Worm (Caenorhabditis elegans) whole organism, L3 larva: ENCODE measurements around the gene srh-18.

ENCODE experiments used
- R02D3.7 ChIP-seq: fragments of 150-350 bp; optimal IDR thresholded peaks from 2 replicates; lab custom pipeline; 2014; ENCODE audit warnings: missing biosample characterization, missing genetic modification characterization
- ZK546.5 ChIP-seq: sonication (generic microtip); optimal IDR thresholded peaks from 2 replicates; lab custom pipeline; 2017; ENCODE audit warnings: missing biosample characterization, missing genetic modification characterization
- ceh-16 ChIP-seq: sonication (generic microtip); optimal IDR thresholded peaks from 2 replicates; lab custom pipeline; 2017; ENCODE audit warnings: missing biosample characterization, missing genetic modification characterization
- ceh-28 ChIP-seq: fragments of 150-350 bp; optimal IDR thresholded peaks from 2 replicates; lab custom pipeline; 2014; ENCODE audit warnings: missing biosample characterization, missing genetic modification reagents, missing genetic modification characterization
- ceh-82 ChIP-seq: fragments of 150-350 bp; optimal IDR thresholded peaks from 2 replicates; lab custom pipeline; 2014; ENCODE audit warnings: missing biosample characterization, missing genetic modification characterization
- ceh-9 ChIP-seq: sonication (generic microtip); optimal IDR thresholded peaks from 2 replicates; lab custom pipeline; 2018; ENCODE audit warnings: missing biosample characterization, missing genetic modification characterization
- daf-12 ChIP-seq: fragments of 150-350 bp; optimal IDR thresholded peaks from 2 replicates; lab custom pipeline; 2014; ENCODE audit warnings: missing biosample characterization, missing genetic modification reagents, missing genetic modification characterization
- egl-27 ChIP-seq: sonication (generic microtip); optimal IDR thresholded peaks from 4 replicates; lab custom pipeline; 2017; ENCODE audit warnings: missing biosample characterization, missing genetic modification reagents, missing genetic modification characterization
- egl-5 ChIP-seq: fragments of 150-350 bp; optimal IDR thresholded peaks from 2 replicates; lab custom pipeline; 2017; ENCODE audit warnings: missing biosample characterization, missing genetic modification reagents, missing genetic modification characterization, inconsistent platforms
- elt-1 ChIP-seq: fragments of 150-350 bp; optimal IDR thresholded peaks from 2 replicates; lab custom pipeline; 2014; ENCODE audit warnings: missing biosample characterization, missing genetic modification characterization
- elt-2 ChIP-seq: sonication (generic microtip); optimal IDR thresholded peaks from 2 replicates; lab custom pipeline; 2016; ENCODE audit warnings: missing genetic modification reagents, mild to moderate bottlenecking, missing genetic modification characterization, missing compliant biosample characterization
- elt-3 ChIP-seq, 3 experiments: fragments of 150-350 bp in 1 of 3; sonication (generic microtip) in 2 of 3; optimal IDR thresholded peaks; 2 replicates in 2 of 3; 4 replicates in 1 of 3; lab custom pipeline; 2014 to 2017; ENCODE audit warnings: missing biosample characterization in 3 of 3, missing genetic modification characterization in 3 of 3
- eor-1 ChIP-seq, 2 experiments: fragments of 150-350 bp; optimal IDR thresholded peaks; 2 replicates each; lab custom pipeline; 2014 to 2018; ENCODE audit warnings: missing biosample characterization in 2 of 2, missing genetic modification characterization in 2 of 2
- fkh-10 ChIP-seq: sonication (generic microtip); optimal IDR thresholded peaks from 2 replicates; lab custom pipeline; 2017; ENCODE audit warnings: missing biosample characterization, missing genetic modification reagents, missing genetic modification characterization
- fos-1 ChIP-seq: fragments of 150-350 bp; optimal IDR thresholded peaks from 2 replicates; lab custom pipeline; 2014; ENCODE audit warnings: missing biosample characterization, missing genetic modification characterization
- hmg-11 ChIP-seq: sonication (generic microtip); optimal IDR thresholded peaks from 2 replicates; lab custom pipeline; 2016; ENCODE audit warnings: missing genetic modification characterization, missing compliant biosample characterization
- jun-1 ChIP-seq: fragments of 150-350 bp; optimal IDR thresholded peaks from 2 replicates; lab custom pipeline; 2014; ENCODE audit warnings: missing biosample characterization, missing genetic modification reagents, missing genetic modification characterization
- lin-15B ChIP-seq: fragments of 150-350 bp; optimal IDR thresholded peaks from 2 replicates; lab custom pipeline; 2014; ENCODE audit warnings: missing biosample characterization, missing genetic modification characterization
- lin-39 ChIP-seq: fragments of 150-350 bp; optimal IDR thresholded peaks from 2 replicates; lab custom pipeline; 2018; ENCODE audit warnings: missing biosample characterization, missing genetic modification reagents, missing genetic modification characterization
- mdl-1 ChIP-seq: fragments of 150-350 bp; optimal IDR thresholded peaks from 2 replicates; lab custom pipeline; 2014; ENCODE audit warnings: missing biosample characterization, missing genetic modification characterization
- mml-1 ChIP-seq: fragments of 150-350 bp; sonication (generic microtip); optimal IDR thresholded peaks from 3 replicates; lab custom pipeline; 2014; ENCODE audit warnings: missing biosample characterization, missing genetic modification characterization
- nfya-1 ChIP-seq: sonication (generic microtip); optimal IDR thresholded peaks from 2 replicates; lab custom pipeline; 2017; ENCODE audit warnings: missing genetic modification characterization, mild to moderate bottlenecking, missing compliant biosample characterization, antibody characterized with exemption, moderate library complexity; ENCODE audit not compliant: insufficient read depth
- nhr-11 ChIP-seq: fragments of 150-350 bp; optimal IDR thresholded peaks from 2 replicates; lab custom pipeline; 2014; ENCODE audit warnings: missing biosample characterization, missing genetic modification characterization
- nhr-12 ChIP-seq: fragments of 150-350 bp; optimal IDR thresholded peaks from 2 replicates; lab custom pipeline; 2014; ENCODE audit warnings: missing biosample characterization, missing genetic modification characterization
- nhr-23 ChIP-seq: fragments of 150-350 bp; optimal IDR thresholded peaks from 2 replicates; lab custom pipeline; 2014; ENCODE audit warnings: missing biosample characterization, missing genetic modification reagents, missing genetic modification characterization
- nhr-237 ChIP-seq: fragments of 150-350 bp; optimal IDR thresholded peaks from 2 replicates; lab custom pipeline; 2014; ENCODE audit warnings: missing biosample characterization, missing genetic modification characterization
- nhr-25 ChIP-seq: sonication (generic microtip); optimal IDR thresholded peaks from 2 replicates; lab custom pipeline; 2017; ENCODE audit warnings: missing biosample characterization, missing genetic modification characterization
- nhr-43 ChIP-seq: sonication (generic microtip); optimal IDR thresholded peaks from 2 replicates; lab custom pipeline; 2016; ENCODE audit warnings: mild to moderate bottlenecking, missing genetic modification characterization, missing compliant biosample characterization; ENCODE audit not compliant: poor library complexity, severe bottlenecking
- nhr-67 ChIP-seq: fragments of 150-350 bp; optimal IDR thresholded peaks from 2 replicates; lab custom pipeline; 2014; ENCODE audit warnings: missing biosample characterization, missing genetic modification characterization
- nhr-77 ChIP-seq: fragments of 150-350 bp; optimal IDR thresholded peaks from 2 replicates; lab custom pipeline; 2014; ENCODE audit warnings: missing biosample characterization, missing genetic modification characterization
- sea-2 ChIP-seq: fragments of 150-350 bp; sonication (generic microtip); optimal IDR thresholded peaks from 4 replicates; lab custom pipeline; 2014; ENCODE audit warnings: missing biosample characterization, missing genetic modification reagents, missing genetic modification characterization
- skn-1 ChIP-seq: fragments of 150-350 bp; optimal IDR thresholded peaks from 2 replicates; lab custom pipeline; 2014; ENCODE audit warnings: missing biosample characterization, missing genetic modification characterization
- snpc-4 ChIP-seq: fragments of 150-350 bp; optimal IDR thresholded peaks from 2 replicates; lab custom pipeline; 2014; ENCODE audit warnings: missing biosample characterization, missing genetic modification characterization
- tbx-2 ChIP-seq: sonication (generic microtip); optimal IDR thresholded peaks from 2 replicates; lab custom pipeline; 2016; ENCODE audit warnings: mild to moderate bottlenecking, missing genetic modification characterization, missing compliant biosample characterization
- unc-39 ChIP-seq: sonication (generic microtip); optimal IDR thresholded peaks from 4 replicates; lab custom pipeline; 2017; ENCODE audit warnings: missing biosample characterization, missing genetic modification characterization
- unc-62 ChIP-seq: fragments of 150-350 bp; sonication (generic microtip); optimal IDR thresholded peaks from 4 replicates; lab custom pipeline; 2014; ENCODE audit warnings: missing biosample characterization, missing genetic modification reagents, missing genetic modification characterization
- zag-1 ChIP-seq: fragments of 150-350 bp; optimal IDR thresholded peaks from 2 replicates; lab custom pipeline; 2014; ENCODE audit warnings: missing biosample characterization, missing genetic modification characterization
- ztf-11 ChIP-seq: fragments of 150-350 bp; optimal IDR thresholded peaks from 2 replicates; lab custom pipeline; 2014; ENCODE audit warnings: missing biosample characterization, missing genetic modification characterization

Gene srh-18

ce11 chrV:13275959-13276358 is 42.3 kb upstream of the srh-18 start, which contains the start of gene F32F2.4:
TSS of gene F32F2.4 (plus strand) at chrV:13276259.
- TF ChIP-seq mml-1 (tag; lab: Kevin White, UChicago) (no peak), skn-1 (tag; lab: Kevin White, UChicago) (no peak), ceh-82 (tag; lab: Kevin White, UChicago) (no peak), nhr-43 (tag; lab: Kevin White, UChicago) (no peak)

- no peak for TF ChIP-seq jun-1 (tag; lab: Kevin White, UChicago)
- TF ChIP-seq nhr-12: no peak
- TF ChIP-seq tbx-2 (tag; lab: Kevin White, UChicago): no peak
- TF ChIP-seq lin-39 (tag; lab: Kevin White, UChicago): no peak
- TF ChIP-seq nfya-1: no peak
- TF ChIP-seq nhr-11 (tag; lab: Kevin White, UChicago): no peak
- TF ChIP-seq elt-3 (tag; optimal IDR thresholded peaks at IDR 0.05; lab: Kevin White, UChicago): no peak
- TF ChIP-seq snpc-4 (tag; lab: Kevin White, UChicago): no peak
- no peak for TF ChIP-seq R02D3.7 (tag; lab: Kevin White, UChicago)
- TF ChIP-seq unc-62 (GFP tag; lab: Kevin White, UChicago): no peak
Measured at ce11 chrV:13280382-13280781, 37.9 kb upstream of the srh-18 start.

- TF ChIP-seq egl-5 (tag; lab: Kevin White, UChicago): no peak
- TF ChIP-seq ceh-82 (tag; lab: Kevin White, UChicago): no peak
- TF ChIP-seq sea-2: no peak
- TF ChIP-seq, all 47 proteins: peak for 0
Measured at ce11 chrV:13282958-13283357, 35.3 kb upstream of the srh-18 start.

DNA sequence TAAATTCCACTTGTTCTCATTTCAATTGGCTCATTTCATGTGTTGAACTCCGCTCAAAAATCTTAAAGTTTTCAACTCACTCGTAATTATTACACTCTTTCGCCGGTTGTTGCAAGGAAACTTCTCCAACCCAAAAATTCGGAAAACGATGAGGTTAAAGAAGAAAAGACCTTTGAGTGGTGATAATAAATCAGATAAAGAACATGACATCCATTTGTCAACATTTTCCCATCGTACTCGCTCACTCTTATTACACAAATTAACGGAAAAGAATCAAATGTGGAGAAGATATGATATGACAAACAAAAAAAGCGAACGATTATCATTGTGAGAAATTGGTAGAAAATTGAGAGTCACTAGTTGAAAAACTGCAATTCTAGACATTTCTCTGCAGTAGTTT is 33.0 kb upstream of the srh-18 start:
- TF ChIP-seq nhr-25: peak; percentile 21
- no peak for TF ChIP-seq zag-1 (tag; lab: Kevin White, UChicago)
- no peak for TF ChIP-seq fos-1 (tag; lab: Kevin White, UChicago)
- no peak for TF ChIP-seq unc-39 (tag; lab: Kevin White, UChicago)

ce11 chrV:13286525-13286924 is 31.7 kb upstream of the srh-18 start:
- TF ChIP-seq ceh-16 (tag; lab: Kevin White, UChicago): no peak
- TF ChIP-seq ZK546.5 (tag; lab: Kevin White, UChicago): no peak
- no peak for TF ChIP-seq nhr-237 (tag; lab: Kevin White, UChicago)
- TF ChIP-seq elt-2 (tag; lab: Kevin White, UChicago): no peak
- TF ChIP-seq jun-1 (tag; lab: Kevin White, UChicago): no peak
- no peak for TF ChIP-seq hmg-11 (tag; lab: Kevin White, UChicago)
- TF ChIP-seq fkh-10: no peak
- TF ChIP-seq nhr-11 (tag; lab: Kevin White, UChicago): no peak
- no peak for TF ChIP-seq zag-1 (tag; lab: Kevin White, UChicago)
- no peak for TF ChIP-seq skn-1 (tag; lab: Kevin White, UChicago)
- no peak for TF ChIP-seq nhr-23 (tag; lab: Kevin White, UChicago)
- TF ChIP-seq mml-1 (tag; lab: Kevin White, UChicago): no peak
- TF ChIP-seq unc-39 (tag; lab: Kevin White, UChicago): no peak
- TF ChIP-seq egl-27 (tag; lab: Kevin White, UChicago): no peak

ce11 chrV:13288881-13289280 is 29.4 kb upstream of the srh-18 start:
- no peak for TF ChIP-seq elt-3 (tag; optimal IDR thresholded peaks at IDR 0.05; lab: Kevin White, UChicago)
- no peak for TF ChIP-seq nhr-25
- TF ChIP-seq ceh-9 (tag; lab: Kevin White, UChicago): no peak
- no peak for TF ChIP-seq ceh-16 (tag; lab: Kevin White, UChicago)
- TF ChIP-seq ceh-28 (tag; lab: Kevin White, UChicago): no peak
- TF ChIP-seq, all 47 proteins: peak for 0

- TF ChIP-seq unc-62 (GFP tag; lab: Kevin White, UChicago) (no peak), R02D3.7 (tag; lab: Kevin White, UChicago) (no peak), nhr-23 (tag; lab: Kevin White, UChicago) (no peak), daf-12 (no peak), ceh-9 (tag; lab: Kevin White, UChicago) (no peak), nhr-67 (tag; lab: Kevin White, UChicago) (no peak), elt-3 (tag; optimal IDR thresholded peaks at IDR 0.05; lab: Kevin White, UChicago) (no peak), hmg-11 (tag; lab: Kevin White, UChicago) (no peak), jun-1 (tag; lab: Kevin White, UChicago) (no peak), nhr-77 (tag; lab: Kevin White, UChicago) (no peak), mdl-1 (tag; lab: Kevin White, UChicago) (no peak), lin-15B (tag; lab: Kevin White, UChicago) (no peak), eor-1 (tag; optimal IDR thresholded peaks at IDR 0.05; lab: Kevin White, UChicago) (no peak), ztf-11 (tag; lab: Kevin White, UChicago) (no peak), elt-2 (tag; lab: Kevin White, UChicago) (no peak), elt-1 (tag; lab: Kevin White, UChicago) (no peak)
Measured at ce11 chrV:13294507-13294906, 23.7 kb upstream of the srh-18 start.
